Worm (Caenorhabditis elegans) whole organism, mixed stage, embryonic: ENCODE measurements around the gene cyp-33C6.
"Not testable (repeated sequence)": the region's sequence is repeated elsewhere in the genome, so short reads cannot be mapped to it uniquely, and the experiment has no call there.

Experiments
- M03D4.4 ChIP-seq: sonication (generic microtip); optimal IDR thresholded peaks from 2 replicates; lab custom pipeline; 2017; ENCODE audit warnings: mild to moderate bottlenecking, missing genetic modification characterization, missing compliant biosample characterization
- bed-3 ChIP-seq: fragments of 200-800 bp; sonication (Bioruptor generic); optimal IDR thresholded peaks from 3 replicates; lab custom pipeline; 2018; ENCODE audit warnings: mild to moderate bottlenecking, missing genetic modification characterization, moderate library complexity, missing compliant biosample characterization
- blmp-1 ChIP-seq: fragments of 150-350 bp; optimal IDR thresholded peaks from 2 replicates; lab custom pipeline; 2014; ENCODE audit warnings: missing biosample characterization, missing genetic modification characterization
- ceh-39 ChIP-seq: fragments of 150-350 bp; optimal IDR thresholded peaks from 2 replicates; lab custom pipeline; 2014; ENCODE audit warnings: missing biosample characterization, missing genetic modification characterization
- ceh-43 ChIP-seq: fragments of 200-800 bp; sonication (Bioruptor generic); optimal IDR thresholded peaks from 2 replicates; lab custom pipeline; 2018; ENCODE audit warnings: mild to moderate bottlenecking, missing genetic modification characterization, moderate library complexity, missing compliant biosample characterization
- ceh-83 ChIP-seq: fragments of 200-800 bp; sonication (Bioruptor generic); optimal IDR thresholded peaks from 2 replicates; lab custom pipeline; 2018; ENCODE audit warnings: mild to moderate bottlenecking, missing genetic modification characterization, missing compliant biosample characterization
- ces-1 ChIP-seq: fragments of 150-350 bp; optimal IDR thresholded peaks from 2 replicates; lab custom pipeline; 2014; ENCODE audit warnings: missing biosample characterization, missing genetic modification reagents, missing genetic modification characterization
- cnd-1 ChIP-seq: fragments of 200-800 bp; sonication (Bioruptor generic); optimal IDR thresholded peaks from 2 replicates; lab custom pipeline; 2018; ENCODE audit warnings: mild to moderate bottlenecking, missing genetic modification characterization, missing compliant biosample characterization
- drap-1 ChIP-seq: fragments of 200-800 bp; sonication (Bioruptor generic); optimal IDR thresholded peaks from 3 replicates; lab custom pipeline; 2018; ENCODE audit warnings: mild to moderate bottlenecking, missing genetic modification characterization, missing compliant biosample characterization
- elt-1 ChIP-seq: sonication (generic microtip); optimal IDR thresholded peaks from 2 replicates; lab custom pipeline; 2017; ENCODE audit warnings: missing genetic modification characterization, mild to moderate bottlenecking, missing compliant biosample characterization, antibody characterized with exemption, moderate library complexity, borderline replicate concordance; ENCODE audit not compliant: insufficient read depth
- elt-3 ChIP-seq: fragments of 150-350 bp; optimal IDR thresholded peaks from 2 replicates; lab custom pipeline; 2014; ENCODE audit warnings: missing biosample characterization, missing genetic modification characterization
- ham-2 ChIP-seq: fragments of 200-800 bp; sonication (Bioruptor generic); optimal IDR thresholded peaks from 2 replicates; lab custom pipeline; 2018; ENCODE audit warnings: mild to moderate bottlenecking, missing genetic modification characterization, missing compliant biosample characterization
- lin-13 ChIP-seq: fragments of 150-350 bp; optimal IDR thresholded peaks from 2 replicates; lab custom pipeline; 2014; ENCODE audit warnings: missing biosample characterization, missing genetic modification characterization
- lin-32 ChIP-seq: fragments of 200-800 bp; sonication (Bioruptor generic); optimal IDR thresholded peaks from 2 replicates; lab custom pipeline; 2018; ENCODE audit warnings: mild to moderate bottlenecking, missing genetic modification characterization, missing compliant biosample characterization
- lsy-2 ChIP-seq: fragments of 150-350 bp; optimal IDR thresholded peaks from 2 replicates; lab custom pipeline; 2014; ENCODE audit warnings: missing biosample characterization, missing genetic modification characterization
- mab-5 ChIP-seq: fragments of 150-350 bp; optimal IDR thresholded peaks from 2 replicates; lab custom pipeline; 2014; ENCODE audit warnings: missing biosample characterization, missing genetic modification characterization
- mep-1 ChIP-seq: fragments of 150-350 bp; optimal IDR thresholded peaks from 2 replicates; lab custom pipeline; 2017; ENCODE audit warnings: missing biosample characterization, missing genetic modification reagents, missing genetic modification characterization, inconsistent platforms
- mls-2 ChIP-seq: sonication (generic microtip); optimal IDR thresholded peaks from 2 replicates; lab custom pipeline; 2016; ENCODE audit warnings: mild to moderate bottlenecking, missing genetic modification characterization, moderate library complexity, missing compliant biosample characterization
- nhr-12 ChIP-seq: fragments of 150-350 bp; optimal IDR thresholded peaks from 2 replicates; lab custom pipeline; 2014; ENCODE audit warnings: missing biosample characterization, missing genetic modification characterization
- nhr-237 ChIP-seq: fragments of 150-350 bp; optimal IDR thresholded peaks from 2 replicates; lab custom pipeline; 2014; ENCODE audit warnings: missing biosample characterization, missing genetic modification characterization
- nhr-28 ChIP-seq: fragments of 150-350 bp; optimal IDR thresholded peaks from 2 replicates; lab custom pipeline; 2014; ENCODE audit warnings: missing biosample characterization, missing genetic modification characterization
- nhr-76 ChIP-seq: sonication (generic microtip); optimal IDR thresholded peaks from 2 replicates; lab custom pipeline; 2017; ENCODE audit warnings: missing biosample characterization, missing genetic modification characterization
- pha-4 ChIP-seq: fragments of 150-350 bp; optimal IDR thresholded peaks from 2 replicates; lab custom pipeline; 2018; ENCODE audit warnings: missing biosample characterization, missing genetic modification reagents, missing genetic modification characterization
- sem-2 ChIP-seq: fragments of 200-800 bp; sonication (Bioruptor generic); optimal IDR thresholded peaks from 2 replicates; lab custom pipeline; 2018; ENCODE audit warnings: mild to moderate bottlenecking, missing genetic modification characterization, missing compliant biosample characterization
- snpc-4 ChIP-seq: fragments of 150-350 bp; optimal IDR thresholded peaks from 2 replicates; lab custom pipeline; 2014; ENCODE audit warnings: missing biosample characterization, missing genetic modification characterization
- sptf-1 ChIP-seq: sonication (generic microtip); optimal IDR thresholded peaks from 2 replicates; lab custom pipeline; 2017; ENCODE audit warnings: mild to moderate bottlenecking, missing genetic modification characterization, moderate library complexity, missing compliant biosample characterization
- tbx-8 ChIP-seq: fragments of 200-800 bp; sonication (Bioruptor generic); optimal IDR thresholded peaks from 2 replicates; lab custom pipeline; 2018; ENCODE audit warnings: mild to moderate bottlenecking, missing genetic modification characterization, moderate library complexity, missing compliant biosample characterization
- unc-120 ChIP-seq: sonication (generic microtip); optimal IDR thresholded peaks from 2 replicates; lab custom pipeline; 2017; ENCODE audit warnings: missing genetic modification characterization, missing compliant biosample characterization; ENCODE audit not compliant: poor library complexity, severe bottlenecking
- unc-39 ChIP-seq: fragments of 150-350 bp; optimal IDR thresholded peaks from 2 replicates; lab custom pipeline; 2014; ENCODE audit warnings: missing biosample characterization, missing genetic modification characterization
- unc-62 ChIP-seq: fragments of 150-350 bp; optimal IDR thresholded peaks from 2 replicates; lab custom pipeline; 2014; ENCODE audit warnings: missing biosample characterization, missing genetic modification reagents, missing genetic modification characterization
- zip-8 ChIP-seq: fragments of 150-350 bp; optimal IDR thresholded peaks from 2 replicates; lab custom pipeline; 2014; ENCODE audit warnings: missing biosample characterization, missing genetic modification characterization

cyp-33C6 gene

ce11 chrV:2255191-2255590 lies 6.0 kb upstream of the cyp-33C6 start, which contains the start of gene F41B5.1:
TSS of gene F41B5.1 (plus strand) at chrV:2255533.
- not testable (repeated sequence) for TF ChIP-seq unc-39; elt-1 (tag; lab: Kevin White, UChicago); bed-3 (GFP tag; lab: Kevin White, UChicago)

ce11 chrV:2254553-2255124 lies 5.4 kb upstream of the cyp-33C6 start, which contains the start of gene str-253:
TSS of gene str-253 (minus strand) at chrV:2254603.
- TF ChIP-seq lsy-2 (tag; lab: Kevin White, UChicago) = no peak

ce11 chrV:2251774-2252173 lies 2.6 kb upstream of the cyp-33C6 start:
- TF ChIP-seq ces-1 (GFP tag; lab: Kevin White, UChicago) (no peak), unc-62 (GFP tag; lab: Kevin White, UChicago) (no peak)

- TF ChIP-seq M03D4.4 (tag; lab: Kevin White, UChicago) = no peak
- TF ChIP-seq, all 35 proteins: peak for 0
These were observed 948 bp upstream of the cyp-33C6 start, which contains the start of gene cyp-33C7 for ce11 chrV:2250126-2250590. TSS of gene cyp-33C7 (plus strand) at chrV:2250540.

ce11 chrV:2244751-2245150 lies 4.5 kb downstream of the cyp-33C6 start, which contains the start of gene cyp-33C5:
TSS of gene cyp-33C5 (plus strand) at chrV:2245004.
- TF ChIP-seq mab-5 (tag; lab: Kevin White, UChicago) (no peak), ceh-83 (GFP tag; lab: Kevin White, UChicago) (no peak), lsy-2 (tag; lab: Kevin White, UChicago) (no peak), lin-32 (no peak), ceh-43 (no peak), sptf-1 (no peak), nhr-12 (tag; lab: Kevin White, UChicago) (no peak), unc-120 (tag; lab: Kevin White, UChicago) (no peak), mls-2 (tag; lab: Kevin White, UChicago) (no peak), M03D4.4 (tag; lab: Kevin White, UChicago) (no peak)
- TF ChIP-seq, all 35 proteins: peak for 0

- TF ChIP-seq nhr-12 (tag; lab: Kevin White, UChicago) (no peak), mls-2 (tag; lab: Kevin White, UChicago) (no peak), ceh-39 (tag; lab: Kevin White, UChicago) (no peak), mep-1 (tag; lab: Kevin White, UChicago) (no peak), nhr-76 (tag; lab: Kevin White, UChicago) (no peak), zip-8 (tag; lab: Kevin White, UChicago) (no peak), ham-2 (GFP tag; lab: Kevin White, UChicago) (no peak), lsy-2 (tag; lab: Kevin White, UChicago) (no peak), sem-2 (GFP tag; lab: Kevin White, UChicago) (no peak), M03D4.4 (tag; lab: Kevin White, UChicago) (no peak), mab-5 (tag; lab: Kevin White, UChicago) (no peak), nhr-237 (no peak), blmp-1 (tag; lab: Kevin White, UChicago) (no peak), lin-13 (tag; lab: Kevin White, UChicago) (no peak), bed-3 (GFP tag; lab: Kevin White, UChicago) (no peak), ceh-83 (GFP tag; lab: Kevin White, UChicago) (no peak), pha-4 (tag; lab: Kevin White, UChicago) (no peak)
These were observed 6.6 kb downstream of the cyp-33C6 start, which contains the start of gene cyp-33C3 for ce11 chrV:2242630-2243029. TSS of gene cyp-33C3 (plus strand) at chrV:2242778.

ce11 chrV:2238012-2238411 lies 11.2 kb downstream of the cyp-33C6 start:
- TF ChIP-seq mab-5 (tag; lab: Kevin White, UChicago) = no peak
- TF ChIP-seq ces-1 (GFP tag; lab: Kevin White, UChicago) = no peak
- no peak for TF ChIP-seq nhr-28 (tag; lab: Kevin White, UChicago)
- no peak for TF ChIP-seq nhr-237
- no peak for TF ChIP-seq sem-2 (GFP tag; lab: Kevin White, UChicago)
- no peak for TF ChIP-seq ham-2 (GFP tag; lab: Kevin White, UChicago)
- no peak for TF ChIP-seq lsy-2 (tag; lab: Kevin White, UChicago)
- TF ChIP-seq cnd-1 (tag; lab: Kevin White, UChicago) = no peak
- no peak for TF ChIP-seq pha-4 (tag; lab: Kevin White, UChicago)
- TF ChIP-seq drap-1 = no peak
- no peak for TF ChIP-seq elt-3 (tag; lab: Kevin White, UChicago)
- TF ChIP-seq sptf-1 = no peak
- TF ChIP-seq blmp-1 (tag; lab: Kevin White, UChicago) = no peak
- TF ChIP-seq snpc-4 (tag; lab: Kevin White, UChicago) = no peak
- no peak for TF ChIP-seq unc-39
- no peak for TF ChIP-seq lin-32
- no peak for TF ChIP-seq tbx-8 (GFP tag; lab: Kevin White, UChicago)
- no peak for TF ChIP-seq unc-62 (GFP tag; lab: Kevin White, UChicago)
- no peak for TF ChIP-seq zip-8 (tag; lab: Kevin White, UChicago)
- no peak for TF ChIP-seq ceh-83 (GFP tag; lab: Kevin White, UChicago)
